Worm (Caenorhabditis elegans) whole organism, L4/young adult: Measurements from ENCODE around the gene Y53F4B.24.

Experiments used
- W03F9.2 ChIP-seq: fragments of 150-350 bp; optimal IDR thresholded peaks from 2 replicates; lab custom pipeline; 2014; ENCODE audit warnings: missing biosample characterization, missing genetic modification characterization
- dao-5 ChIP-seq: sonication (generic microtip); optimal IDR thresholded peaks from 2 replicates; lab custom pipeline; 2016; ENCODE audit warnings: missing genotype, missing genetic modification characterization, moderate library complexity, missing compliant biosample characterization
- him-1 ChIP-seq: sonication (generic microtip); optimal IDR thresholded peaks from 2 replicates; lab custom pipeline; 2016; ENCODE audit warnings: missing genotype, missing genetic modification reagents, missing genetic modification characterization, missing compliant biosample characterization

DNA sequence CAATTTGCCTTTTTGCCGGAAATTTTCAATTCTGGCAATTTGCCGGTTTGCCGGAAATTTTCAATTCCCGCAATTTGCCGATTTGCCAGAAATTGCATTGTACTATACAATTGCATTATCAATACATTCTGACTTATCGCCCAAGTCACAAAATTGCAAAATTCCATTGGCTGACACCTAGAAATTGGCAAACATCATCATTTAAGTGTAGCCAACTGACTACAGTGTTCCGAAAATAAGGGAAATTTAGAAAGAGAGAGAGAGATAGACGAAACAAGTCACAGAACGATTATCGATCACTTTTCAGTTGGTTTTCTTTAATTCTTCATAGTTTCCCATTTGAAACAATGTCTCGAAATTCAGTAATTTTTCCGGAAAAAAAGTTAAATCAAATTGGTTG, 22.9 kb downstream of the Y53F4B.24 start:
- TF ChIP-seq W03F9.2 (tag; lab: Kevin White, UChicago) = no peak
- TF ChIP-seq him-1 (tag; lab: Kevin White, UChicago) = no peak
- no peak for TF ChIP-seq dao-5 (tag; lab: Kevin White, UChicago)
